Fruit fly (Drosophila melanogaster): ENCODE measurements around the gene Gr5a.

DNA sequence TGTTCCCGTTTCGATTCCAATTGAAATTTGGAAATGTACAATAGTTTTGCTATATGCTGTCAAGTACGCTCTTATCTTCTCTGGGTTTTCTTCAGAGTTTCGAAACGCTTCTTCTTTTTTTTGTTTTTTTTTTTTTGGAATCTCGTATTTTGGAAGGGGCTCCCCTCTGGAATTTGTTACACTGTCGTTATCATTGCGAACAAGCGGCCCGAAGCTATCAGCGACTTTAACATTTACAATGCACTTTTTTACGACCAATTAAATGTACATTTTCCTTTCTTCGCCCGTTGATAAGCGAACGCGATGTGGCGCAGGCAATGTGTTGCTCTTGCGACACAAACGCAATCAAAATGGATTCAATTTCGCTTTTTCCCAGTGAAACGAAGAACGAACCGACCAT, 3.6 kb upstream of the Gr5a start:
- TF ChIP-seq esn (GFP tag; optimal IDR thresholded peaks at IDR 0.05): no peak
- no peak for TF ChIP-seq Lpt (GFP tag; optimal IDR thresholded peaks at IDR 0.05)
- no peak for TF ChIP-seq fkh (GFP tag; optimal IDR thresholded peaks at IDR 0.05)
- TF ChIP-seq CG4318 (GFP tag; optimal IDR thresholded peaks at IDR 0.05): no peak
